Fruit fly (Drosophila melanogaster) whole organism, wandering third instar larva: ENCODE data around the gene CG13252.

Experiments used
- Abd-B ChIP-seq: fragments of >200 bp; optimal IDR thresholded peaks from 2 replicates; lab custom pipeline; 2017; ENCODE audit warnings: missing biosample characterization, missing genetic modification characterization
- Hnf4 ChIP-seq: fragments of 200-800 bp; sonication (Bioruptor generic); optimal IDR thresholded peaks from 2 replicates; lab custom pipeline; 2016; ENCODE audit warnings: missing biosample characterization, mild to moderate bottlenecking, missing genetic modification characterization
- Rel ChIP-seq, 2 experiments: fragments of 200-800 bp; sonication (Bioruptor generic) in 1 of 2; optimal IDR thresholded peaks; 2 replicates in 1 of 2; 3 replicates in 1 of 2; lab custom pipeline; 2016 to 2019; ENCODE audit warnings: mild to moderate bottlenecking in 2 of 2, missing biosample characterization in 2 of 2, missing genetic modification characterization in 2 of 2, moderate library complexity in 1 of 2
- Vsx2 ChIP-seq: fragments of 200-300, 225-300 bp; sonication (Bioruptor generic); optimal IDR thresholded peaks from 2 replicates; lab custom pipeline; 2018; ENCODE audit warnings: missing biosample characterization, missing genetic modification characterization; ENCODE audit not compliant: partially characterized antibody
- br ChIP-seq: fragments of 200-800 bp; sonication (Bioruptor generic); optimal IDR thresholded peaks from 2 replicates; lab custom pipeline; 2016; ENCODE audit warnings: missing biosample characterization, missing genetic modification characterization
- fru ChIP-seq: fragments of 200-800 bp; sonication (Bioruptor generic); optimal IDR thresholded peaks from 3 replicates; lab custom pipeline; 2016; ENCODE audit warnings: missing biosample characterization, mild to moderate bottlenecking, missing genetic modification characterization
- h ChIP-seq: fragments of 200-800 bp; sonication (Bioruptor generic); optimal IDR thresholded peaks from 3 replicates; lab custom pipeline; 2016; ENCODE audit warnings: missing biosample characterization, mild to moderate bottlenecking, missing genetic modification characterization
- jim ChIP-seq: fragments of 175-275, 200-325 bp; sonication (Bioruptor generic); optimal IDR thresholded peaks from 2 replicates; lab custom pipeline; 2016; ENCODE audit warnings: missing biosample characterization, mild to moderate bottlenecking, missing genetic modification characterization
- lola ChIP-seq: fragments of >200 bp; optimal IDR thresholded peaks from 2 replicates; lab custom pipeline; 2017; ENCODE audit warnings: missing biosample characterization, missing genetic modification characterization
- pan ChIP-seq: fragments of >200 bp; optimal IDR thresholded peaks from 2 replicates; lab custom pipeline; 2017
- rgr ChIP-seq: fragments of 200-800 bp; sonication (Bioruptor generic); optimal IDR thresholded peaks from 3 replicates; lab custom pipeline; 2016; ENCODE audit warnings: missing biosample characterization, mild to moderate bottlenecking, missing genetic modification characterization
- sv ChIP-seq: fragments of 200-800 bp; sonication (Bioruptor generic); optimal IDR thresholded peaks from 3 replicates; lab custom pipeline; 2016; ENCODE audit warnings: missing biosample characterization, missing genetic modification characterization
- woc ChIP-seq: sonication (Bioruptor generic); optimal IDR thresholded peaks from 2 replicates; lab custom pipeline; 2016; ENCODE audit warnings: missing biosample characterization, mild to moderate bottlenecking, missing genetic modification characterization

DNA sequence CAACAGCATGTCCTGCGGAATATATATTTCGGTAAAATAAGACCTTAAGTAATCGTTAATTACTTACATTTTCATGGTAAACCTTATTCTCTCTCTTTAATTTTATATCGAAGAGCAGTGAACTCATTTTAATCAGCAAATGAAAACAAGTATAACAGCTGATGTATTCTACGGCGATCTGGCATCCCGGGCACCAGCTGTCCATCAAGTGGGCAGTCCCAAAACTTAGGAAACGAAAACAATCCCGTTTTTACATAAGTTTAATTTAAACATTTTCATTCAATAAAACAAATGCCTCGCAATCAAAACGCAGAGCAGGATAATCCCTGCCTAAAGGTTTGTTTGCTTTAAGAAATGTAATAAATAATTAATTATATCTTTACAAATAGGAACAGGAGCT, 39.0 kb downstream of the CG13252 start, which contains the start of the genes CG4074 and CG4186:
- no peak for TF ChIP-seq lola (GFP tag; lab: Kevin White, UChicago)
- TF ChIP-seq rgr (GFP tag; lab: Kevin White, UChicago) = no peak
- TF ChIP-seq br (GFP tag; lab: Kevin White, UChicago) = no peak
- TF ChIP-seq pan = no peak
- TF ChIP-seq fru = no peak
- TF ChIP-seq Hnf4 (GFP tag; lab: Kevin White, UChicago) = no peak
- TF ChIP-seq jim = no peak
- no peak for TF ChIP-seq sv (GFP tag; lab: Kevin White, UChicago)
- no peak for TF ChIP-seq Rel (GFP tag; optimal IDR thresholded peaks at IDR 0.05; lab: Kevin White, UChicago)
- no peak for TF ChIP-seq Rel (tag; optimal IDR thresholded peaks at IDR 0.05; lab: Kevin White, UChicago)
- no peak for TF ChIP-seq Abd-B (GFP tag; lab: Kevin White, UChicago)
- TF ChIP-seq Vsx2 (GFP tag; lab: Kevin White, UChicago) = no peak
- TF ChIP-seq h = no peak
- TF ChIP-seq woc (GFP tag; lab: Kevin White, UChicago) = no peak
